Worm (Caenorhabditis elegans) whole organism, young adult: ENCODE results near the gene C04G6.4.
A peak's percentile ranks its signal among the peaks of the same experiment; 100 is the strongest.

Source experiments
- B0336.3 ChIP-seq: fragments of 200-800 bp; sonication (Bioruptor generic); IDR thresholded peaks from 2 replicates; pipeline ENCODE4 v1.3.6; 2022; ENCODE audit warnings: missing genetic modification characterization, missing compliant biosample characterization
- D2030.7 ChIP-seq: fragments of 200-800 bp; sonication (Bioruptor generic); IDR thresholded peaks from 2 replicates; pipeline ENCODE4 v1.3.6; 2022; ENCODE audit warnings: missing genetic modification reagents, missing genetic modification characterization, missing compliant biosample characterization
- F22D6.2 ChIP-seq: sonication (generic microtip); optimal IDR thresholded peaks from 2 replicates; lab custom pipeline; 2016; ENCODE audit warnings: mild to moderate bottlenecking, missing genetic modification characterization, missing compliant biosample characterization
- F33H1.4 ChIP-seq: fragments of 200-800 bp; sonication (Bioruptor generic); IDR thresholded peaks from 2 replicates; pipeline ENCODE4 v1.3.6; 2022; ENCODE audit warnings: missing genetic modification reagents, missing genetic modification characterization, missing compliant biosample characterization
- F49E8.2 ChIP-seq: sonication (generic microtip); optimal IDR thresholded peaks from 3 replicates; lab custom pipeline; 2017; ENCODE audit warnings: missing genetic modification characterization, mild to moderate bottlenecking, missing compliant biosample characterization, antibody characterized with exemption, moderate library complexity; ENCODE audit not compliant: insufficient read depth
- F52B5.7 ChIP-seq: sonication (generic microtip); optimal IDR thresholded peaks from 2 replicates; lab custom pipeline; 2016; ENCODE audit warnings: mild to moderate bottlenecking, missing genetic modification characterization, missing compliant biosample characterization
- F57A8.1 ChIP-seq: fragments of 200-800 bp; sonication (Bioruptor generic); optimal IDR thresholded peaks from 2 replicates; lab custom pipeline; 2018; ENCODE audit warnings: mild to moderate bottlenecking, missing genetic modification characterization, moderate library complexity, missing compliant biosample characterization
- T07F8.4 ChIP-seq: sonication (generic microtip); optimal IDR thresholded peaks from 2 replicates; lab custom pipeline; 2016; ENCODE audit warnings: mild to moderate bottlenecking, missing genetic modification characterization, moderate library complexity, missing compliant biosample characterization
- T26A5.8 ChIP-seq: sonication (generic microtip); optimal IDR thresholded peaks from 2 replicates; lab custom pipeline; 2016; ENCODE audit warnings: missing genetic modification characterization, missing compliant biosample characterization
- Y53F4B.3 ChIP-seq: fragments of 200-800 bp; sonication (Bioruptor generic); IDR thresholded peaks from 2 replicates; pipeline ENCODE4 v1.3.6; 2022; ENCODE audit warnings: missing genetic modification reagents, missing genetic modification characterization, missing compliant biosample characterization
- Y53G8AR.9 ChIP-seq: fragments of 200-800 bp; sonication (Bioruptor generic); conservative IDR thresholded peaks from 2 replicates; pipeline ENCODE4 v1.3.6; 2022; ENCODE audit warnings: missing genetic modification reagents, missing genetic modification characterization, missing compliant biosample characterization
- atf-7 ChIP-seq: sonication (generic microtip); optimal IDR thresholded peaks from 2 replicates; lab custom pipeline; 2017; ENCODE audit warnings: mild to moderate bottlenecking, missing genetic modification characterization, missing compliant biosample characterization
- attf-6 ChIP-seq: fragments of 200-800 bp; sonication (Bioruptor generic); IDR thresholded peaks from 2 replicates; pipeline ENCODE4 v1.3.6; 2022; ENCODE audit warnings: missing genetic modification reagents, missing genetic modification characterization, missing compliant biosample characterization
- ceh-27 ChIP-seq: fragments of 200-800 bp; sonication (Bioruptor generic); optimal IDR thresholded peaks from 2 replicates; lab custom pipeline; 2018; ENCODE audit warnings: mild to moderate bottlenecking, missing genetic modification characterization, moderate library complexity, missing compliant biosample characterization
- ceh-79 ChIP-seq: sonication (generic microtip); optimal IDR thresholded peaks from 2 replicates; lab custom pipeline; 2017; ENCODE audit warnings: mild to moderate bottlenecking, missing genetic modification characterization, missing compliant biosample characterization
- ceh-91 ChIP-seq: fragments of 200-800 bp; sonication (Bioruptor generic); IDR thresholded peaks from 2 replicates; pipeline ENCODE4 v1.3.6; 2022; ENCODE audit warnings: missing genetic modification reagents, missing genetic modification characterization, missing compliant biosample characterization
- chd-7 ChIP-seq: sonication (generic microtip); optimal IDR thresholded peaks from 2 replicates; lab custom pipeline; 2016; ENCODE audit warnings: mild to moderate bottlenecking, missing genetic modification characterization, moderate library complexity, missing compliant biosample characterization
- ekl-4 ChIP-seq: fragments of 200-800 bp; sonication (Bioruptor generic); IDR thresholded peaks from 2 replicates; pipeline ENCODE4 v1.3.6; 2022; ENCODE audit warnings: missing genetic modification reagents, missing genetic modification characterization, missing compliant biosample characterization
- fkh-3 ChIP-seq: sonication (generic microtip); optimal IDR thresholded peaks from 2 replicates; lab custom pipeline; 2016; ENCODE audit warnings: mild to moderate bottlenecking, missing genetic modification characterization, missing compliant biosample characterization
- gei-17 ChIP-seq: fragments of 200-800 bp; sonication (Bioruptor generic); optimal IDR thresholded peaks from 2 replicates; lab custom pipeline; 2018; ENCODE audit warnings: mild to moderate bottlenecking, missing genetic modification characterization, missing compliant biosample characterization
- him-1 ChIP-seq: sonication (generic microtip); optimal IDR thresholded peaks from 2 replicates; lab custom pipeline; 2016; ENCODE audit warnings: missing genotype, missing genetic modification reagents, missing genetic modification characterization, missing compliant biosample characterization
- hsf-1 ChIP-seq: fragments of 200-800 bp; sonication (Bioruptor generic); IDR thresholded peaks from 2 replicates; pipeline ENCODE4 v1.3.6; 2022; ENCODE audit warnings: missing genetic modification reagents, missing genetic modification characterization, missing compliant biosample characterization
- lag-1 ChIP-seq: fragments of 200-800 bp; sonication (Bioruptor generic); IDR thresholded peaks from 2 replicates; pipeline ENCODE4 v1.3.6; 2022; ENCODE audit warnings: missing genetic modification reagents, missing genetic modification characterization, missing compliant biosample characterization
- let-526 ChIP-seq: fragments of 200-800 bp; sonication (Bioruptor generic); IDR thresholded peaks from 2 replicates; pipeline ENCODE4 v1.3.6; 2022; ENCODE audit warnings: missing genetic modification reagents, missing genetic modification characterization, missing compliant biosample characterization
- lsl-1 ChIP-seq: fragments of 200-800 bp; sonication (Bioruptor generic); optimal IDR thresholded peaks from 2 replicates; lab custom pipeline; 2018; ENCODE audit warnings: mild to moderate bottlenecking, missing genetic modification characterization, moderate library complexity, missing compliant biosample characterization
- madf-10 ChIP-seq: sonication (generic microtip); optimal IDR thresholded peaks from 2 replicates; lab custom pipeline; 2016; ENCODE audit warnings: mild to moderate bottlenecking, missing genetic modification characterization, missing compliant biosample characterization
- mes-4 ChIP-seq: sonication (generic microtip); optimal IDR thresholded peaks from 2 replicates; lab custom pipeline; 2016; ENCODE audit warnings: missing genotype, missing genetic modification characterization, missing compliant biosample characterization
- nhr-120 ChIP-seq: fragments of 200-800 bp; sonication (Bioruptor generic); IDR thresholded peaks from 2 replicates; pipeline ENCODE4 v1.3.6; 2022; ENCODE audit warnings: missing genetic modification characterization, missing compliant biosample characterization
- nhr-90 ChIP-seq: sonication (generic microtip); optimal IDR thresholded peaks from 2 replicates; lab custom pipeline; 2016; ENCODE audit warnings: missing genotype, mild to moderate bottlenecking, missing genetic modification characterization, missing compliant biosample characterization
- pbrm-1 ChIP-seq: fragments of 200-800 bp; sonication (Bioruptor generic); IDR thresholded peaks from 2 replicates; pipeline ENCODE4 v1.3.6; 2022; ENCODE audit warnings: missing genetic modification reagents, missing genetic modification characterization, missing compliant biosample characterization
- repo-1 ChIP-seq: sonication (generic microtip); optimal IDR thresholded peaks from 2 replicates; lab custom pipeline; 2017; ENCODE audit warnings: mild to moderate bottlenecking, missing genetic modification characterization, missing compliant biosample characterization
- sdz-38 ChIP-seq: sonication (generic microtip); optimal IDR thresholded peaks from 2 replicates; lab custom pipeline; 2016; ENCODE audit warnings: missing genotype, missing genetic modification characterization, missing compliant biosample characterization
- snpc-1.1 ChIP-seq: sonication (generic microtip); optimal IDR thresholded peaks from 2 replicates; lab custom pipeline; 2017; ENCODE audit warnings: missing genetic modification characterization, mild to moderate bottlenecking, missing compliant biosample characterization, antibody characterized with exemption, moderate library complexity, missing genotype, missing genetic modification reagents; ENCODE audit not compliant: insufficient read depth
- snpc-4 ChIP-seq, 5 experiments: fragments of 150-350 bp in 1 of 5; sonication (generic microtip) in 4 of 5; optimal IDR thresholded peaks; 2 replicates each; lab custom pipeline; 2014 to 2018; ENCODE audit warnings: missing genetic modification characterization in 5 of 5, missing biosample characterization in 3 of 5, antibody characterized with exemption in 2 of 5, mild to moderate bottlenecking in 2 of 5, missing compliant biosample characterization in 2 of 5, missing genotype in 2 of 5, moderate library complexity in 2 of 5, missing genetic modification reagents in 1 of 5
- tlf-1 ChIP-seq: fragments of 200-800 bp; sonication (Bioruptor generic); optimal IDR thresholded peaks from 2 replicates; lab custom pipeline; 2018; ENCODE audit warnings: mild to moderate bottlenecking, missing genetic modification characterization, missing compliant biosample characterization
- xnd-1 ChIP-seq: sonication (generic microtip); optimal IDR thresholded peaks from 2 replicates; lab custom pipeline; 2016; ENCODE audit warnings: missing genotype, missing genetic modification reagents, missing genetic modification characterization, missing compliant biosample characterization
- zfh-2 ChIP-seq: fragments of 200-800 bp; sonication (Bioruptor generic); conservative IDR thresholded peaks from 2 replicates; pipeline ENCODE4 v1.3.6; 2022; ENCODE audit warnings: missing genetic modification reagents, missing genetic modification characterization, missing compliant biosample characterization
- ztf-22 ChIP-seq: fragments of 200-800 bp; sonication (Bioruptor generic); optimal IDR thresholded peaks from 2 replicates; lab custom pipeline; 2018; ENCODE audit warnings: mild to moderate bottlenecking, missing genetic modification characterization, moderate library complexity, missing compliant biosample characterization
- ztf-26 ChIP-seq: sonication (generic microtip); optimal IDR thresholded peaks from 2 replicates; lab custom pipeline; 2017; ENCODE audit warnings: missing genetic modification characterization, missing compliant biosample characterization

Gene C04G6.4

DNA sequence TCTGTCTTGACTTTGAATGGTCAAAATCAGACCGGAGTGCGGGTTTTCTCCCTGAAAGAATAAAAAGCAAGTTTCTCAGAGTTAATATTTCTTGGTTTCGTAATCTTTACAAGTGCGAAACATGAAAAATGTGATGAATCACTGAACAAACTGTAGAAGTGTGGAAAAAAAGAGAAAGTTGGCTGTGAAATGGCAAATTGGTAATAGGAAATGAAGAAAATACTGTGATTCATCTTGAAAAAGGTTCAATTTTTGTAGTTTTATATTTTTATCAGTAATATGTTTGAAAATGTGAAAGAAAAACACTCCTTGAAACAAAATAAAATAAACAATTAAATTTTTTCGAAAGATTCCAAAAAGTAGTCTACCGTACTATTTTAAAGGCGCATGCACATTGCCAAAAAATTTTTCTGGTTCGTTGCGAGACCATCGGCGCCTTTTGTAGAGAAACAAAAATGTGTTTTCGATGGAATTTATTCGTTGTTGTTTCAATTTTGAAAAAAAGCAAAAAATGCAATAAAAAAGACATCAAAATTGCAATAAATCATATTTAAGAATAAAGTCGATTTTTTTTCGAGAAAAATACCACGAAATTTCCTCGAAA, 8.5 kb upstream of the C04G6.4 start, which contains the start of gene pld-1 (continued):
- no peak for TF ChIP-seq sdz-38 (tag; lab: Kevin White, UChicago)
- TF ChIP-seq ceh-91: peak; percentile 89
- TF ChIP-seq xnd-1: peak; percentile 93
- TF ChIP-seq atf-7 (tag; lab: Kevin White, UChicago): no peak
- TF ChIP-seq nhr-90 (tag; lab: Kevin White, UChicago): no peak
- TF ChIP-seq T07F8.4 (tag; lab: Kevin White, UChicago): no peak
- TF ChIP-seq Y53G8AR.9 (GFP tag; lab: Robert Waterston, UW): no peak
- no peak for TF ChIP-seq lag-1 (GFP tag; lab: Robert Waterston, UW)
- TF ChIP-seq snpc-1.1: peak; percentile 43
- TF ChIP-seq nhr-120: no peak
- peak; percentile 60 for TF ChIP-seq D2030.7 (GFP tag; lab: Robert Waterston, UW)
- TF ChIP-seq F57A8.1 (GFP tag; lab: Kevin White, UChicago): no peak
- TF ChIP-seq madf-10 (tag; lab: Kevin White, UChicago): no peak
- TF ChIP-seq tlf-1 (GFP tag; lab: Kevin White, UChicago): no peak
- no peak for TF ChIP-seq mes-4 (tag; lab: Kevin White, UChicago)
- peak; percentile 95 for TF ChIP-seq F33H1.4 (GFP tag; lab: Robert Waterston, UW)
- TF ChIP-seq T26A5.8 (tag; lab: Kevin White, UChicago): no peak
- no peak for TF ChIP-seq ceh-79 (tag; lab: Kevin White, UChicago)
- TF ChIP-seq fkh-3: no peak
- no peak for TF ChIP-seq gei-17 (GFP tag; lab: Kevin White, UChicago)
- peak; percentile 65 for TF ChIP-seq F49E8.2 (tag; lab: Kevin White, UChicago)
- TF ChIP-seq F52B5.7 (tag; lab: Kevin White, UChicago): no peak
- no peak for TF ChIP-seq let-526 (GFP tag; lab: Robert Waterston, UW)
- TF ChIP-seq chd-7 (tag; lab: Kevin White, UChicago): no peak
- no peak for TF ChIP-seq Y53F4B.3 (GFP tag; lab: Robert Waterston, UW)
- TF ChIP-seq hsf-1 (GFP tag; lab: Robert Waterston, UW): no peak; the same call in 1 of the 2 replicates
- no peak for TF ChIP-seq snpc-4 (GFP tag; optimal IDR thresholded peaks at IDR 0.05; lab: Kevin White, UChicago)
- TF ChIP-seq snpc-4 (tag; optimal IDR thresholded peaks at IDR 0.05; lab: Kevin White, UChicago): peak in 1 of 4 experiments; percentile 7
- no peak for TF ChIP-seq pbrm-1 (GFP tag; lab: Robert Waterston, UW)
- TF ChIP-seq lsl-1: peak; percentile 97
- TF ChIP-seq ceh-27: no peak
- TF ChIP-seq zfh-2 (GFP tag; lab: Robert Waterston, UW): no peak
- TF ChIP-seq, all 124 proteins: peak for 17

DNA sequence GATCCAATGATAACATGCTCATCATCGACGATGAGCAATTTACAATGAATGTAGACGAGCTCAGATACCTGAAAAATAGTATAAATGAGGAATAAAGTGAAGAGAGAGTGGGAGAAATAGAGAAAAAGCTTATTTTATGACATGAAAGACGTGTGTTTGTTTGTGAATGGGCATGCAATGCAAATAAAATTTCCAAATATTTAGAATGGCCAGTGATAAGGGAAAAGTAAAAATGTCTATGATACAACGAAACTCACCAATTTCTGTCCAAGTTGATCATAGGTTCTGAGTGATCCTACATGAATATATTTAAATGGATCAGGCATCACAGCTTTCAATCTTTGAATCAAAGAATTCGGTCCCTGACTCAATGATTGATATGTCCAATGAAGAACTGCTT, 2.9 kb upstream of the C04G6.4 start:
- TF ChIP-seq him-1 (tag; lab: Kevin White, UChicago) (no peak), ztf-22 (GFP tag; lab: Kevin White, UChicago) (no peak), D2030.7 (GFP tag; lab: Robert Waterston, UW) (no peak), let-526 (GFP tag; lab: Robert Waterston, UW) (no peak), Y53G8AR.9 (GFP tag; lab: Robert Waterston, UW) (no peak), ztf-26 (no peak), repo-1 (no peak), F22D6.2 (no peak), B0336.3 (GFP tag; lab: Robert Waterston, UW) (no peak), attf-6 (GFP tag; lab: Robert Waterston, UW) (no peak), ekl-4 (GFP tag; lab: Robert Waterston, UW) (no peak)
